Fruit fly (Drosophila melanogaster) whole organism, embryonic: ENCODE results near the gene MFS18.
A peak's percentile ranks its signal among the peaks of the same experiment; 100 is the strongest.

Experiments used
- CG10431 ChIP-seq: fragments of 200-800 bp; sonication (Bioruptor generic); optimal IDR thresholded peaks from 3 replicates; lab custom pipeline; 2018; ENCODE audit warnings: missing biosample characterization, mild to moderate bottlenecking, missing genetic modification characterization
- CG11560 ChIP-seq: fragments of 200-800 bp; sonication (Bioruptor generic); IDR thresholded peaks from 3 replicates; pipeline ENCODE4 v1.3.6; 2022; ENCODE audit warnings: missing biosample characterization, missing genetic modification characterization
- CG12942 ChIP-seq: fragments of 200-800 bp; sonication (Bioruptor generic); optimal IDR thresholded peaks from 3 replicates; lab custom pipeline; 2016; ENCODE audit warnings: missing biosample characterization, missing genetic modification characterization
- CG13624 ChIP-seq: fragments of 200-800 bp; sonication (Bioruptor generic); optimal IDR thresholded peaks from 2 replicates; lab custom pipeline; 2016; ENCODE audit warnings: missing biosample characterization, missing genetic modification characterization
- CG17359 ChIP-seq: fragments of 200-800 bp; sonication (Bioruptor generic); optimal IDR thresholded peaks from 3 replicates; lab custom pipeline; 2018; ENCODE audit warnings: missing biosample characterization, mild to moderate bottlenecking, missing genetic modification characterization, moderate library complexity
- CG17612 ChIP-seq: fragments of 200-800 bp; sonication (Bioruptor generic); IDR thresholded peaks from 2 replicates; pipeline ENCODE4 v1.3.6; 2022; ENCODE audit warnings: missing biosample characterization, missing genetic modification characterization
- CG2129 ChIP-seq: fragments of 200-800 bp; sonication (Bioruptor generic); IDR thresholded peaks from 2 replicates; pipeline ENCODE4 v1.3.6; 2022; ENCODE audit warnings: missing biosample characterization, missing genetic modification characterization; ENCODE audit not compliant: partially characterized antibody
- CG30020 ChIP-seq: fragments of 200-800 bp; optimal IDR thresholded peaks from 2 replicates; lab custom pipeline; 2019; ENCODE audit warnings: missing biosample characterization, mild to moderate bottlenecking, missing genetic modification characterization, moderate library complexity
- CG3847 ChIP-seq: fragments of 200-800 bp; sonication (Bioruptor generic); IDR thresholded peaks from 2 replicates; pipeline ENCODE4 v1.3.6; 2022; ENCODE audit warnings: missing biosample characterization, missing genetic modification characterization
- CG7357 ChIP-seq: fragments of 200-800 bp; sonication (Bioruptor generic); IDR thresholded peaks from 3 replicates; pipeline ENCODE4 v1.3.6; 2022; ENCODE audit warnings: missing biosample characterization, missing genetic modification characterization
- CHES-1-like ChIP-seq: fragments of 200-800 bp; sonication (Bioruptor generic); optimal IDR thresholded peaks from 2 replicates; lab custom pipeline; 2016; ENCODE audit warnings: missing biosample characterization, missing genetic modification characterization
- CTCF ChIP-seq: fragments of 200-800 bp; sonication (Bioruptor generic); optimal IDR thresholded peaks from 2 replicates; lab custom pipeline; 2017; ENCODE audit warnings: missing biosample characterization, mild to moderate bottlenecking, missing genetic modification characterization, moderate library complexity
- D19B ChIP-seq: fragments of 200-800 bp; sonication (Bioruptor generic); optimal IDR thresholded peaks from 2 replicates; lab custom pipeline; 2017; ENCODE audit warnings: missing biosample characterization, mild to moderate bottlenecking, missing genetic modification characterization
- Dp ChIP-seq: fragments of 200-800 bp; sonication (Bioruptor generic); optimal IDR thresholded peaks from 2 replicates; lab custom pipeline; 2018; ENCODE audit warnings: missing biosample characterization, mild to moderate bottlenecking, missing genetic modification characterization, moderate library complexity
- HHEX ChIP-seq: fragments of 200-800 bp; sonication (Bioruptor generic); optimal IDR thresholded peaks from 3 replicates; lab custom pipeline; 2017; ENCODE audit warnings: missing biosample characterization, mild to moderate bottlenecking, missing genetic modification characterization, missing genetic modification reagents
- Hand ChIP-seq: fragments of 200-800 bp; sonication (Bioruptor generic); optimal IDR thresholded peaks from 2 replicates; lab custom pipeline; 2017; ENCODE audit warnings: mild to moderate bottlenecking, missing biosample characterization, missing genetic modification reagents, missing genetic modification characterization
- Hmr ChIP-seq: fragments of 200-800 bp; sonication (Bioruptor generic); optimal IDR thresholded peaks from 3 replicates; lab custom pipeline; 2017; ENCODE audit warnings: mild to moderate bottlenecking, missing biosample characterization, missing genetic modification reagents, missing genetic modification characterization
- Hr3 ChIP-seq: fragments of 200-800 bp; sonication (Bioruptor generic); optimal IDR thresholded peaks from 3 replicates; lab custom pipeline; 2016; ENCODE audit warnings: missing biosample characterization, missing genetic modification characterization
- Hr39 ChIP-seq: fragments of >200 bp; optimal IDR thresholded peaks from 2 replicates; lab custom pipeline; 2017
- Hr78 ChIP-seq, 2 experiments: fragments of 200-800 bp in 1 of 2; fragments of >200 bp in 1 of 2; sonication (Bioruptor generic) in 1 of 2; optimal IDR thresholded peaks; 2 replicates each; lab custom pipeline; 2017 to 2019; ENCODE audit warnings: missing biosample characterization in 2 of 2, missing genetic modification characterization in 2 of 2, mild to moderate bottlenecking in 1 of 2, moderate library complexity in 1 of 2
- MESR4 ChIP-seq: fragments of 200-800 bp; sonication (Bioruptor generic); optimal IDR thresholded peaks from 2 replicates; lab custom pipeline; 2018; ENCODE audit warnings: missing biosample characterization, mild to moderate bottlenecking, missing genetic modification characterization, moderate library complexity
- Med ChIP-seq: fragments of 200-800 bp; sonication (Bioruptor generic); peaks from one replicate; lab custom pipeline; 2016; ENCODE audit warnings: missing biosample characterization, missing genetic modification characterization, mild to moderate bottlenecking, inconsistent platforms, moderate library complexity
- Meics ChIP-seq: fragments of 200-800 bp; sonication (Bioruptor generic); optimal IDR thresholded peaks from 2 replicates; lab custom pipeline; 2017; ENCODE audit warnings: missing biosample characterization, mild to moderate bottlenecking, missing genetic modification characterization
- NC2β ChIP-seq: fragments of 200-800 bp; sonication (Bioruptor generic); optimal IDR thresholded peaks from 2 replicates; lab custom pipeline; 2016; ENCODE audit warnings: missing biosample characterization, missing genetic modification characterization
- NFAT ChIP-seq: fragments of 200-800 bp; sonication (Bioruptor generic); IDR thresholded peaks from 2 replicates; pipeline ENCODE4 v1.3.6; 2022; ENCODE audit warnings: missing biosample characterization, missing genetic modification characterization
- Neu2 ChIP-seq: fragments of 200-800 bp; sonication (Bioruptor generic); optimal IDR thresholded peaks from 3 replicates; lab custom pipeline; 2016; ENCODE audit warnings: missing biosample characterization, missing genetic modification characterization, borderline replicate concordance
- Nf-YC ChIP-seq: fragments of 200-800 bp; optimal IDR thresholded peaks from 3 replicates; lab custom pipeline; 2019; ENCODE audit warnings: missing biosample characterization, mild to moderate bottlenecking, missing genetic modification characterization, moderate library complexity
- NfI ChIP-seq: fragments of 200-800 bp; sonication (Bioruptor generic); optimal IDR thresholded peaks from 3 replicates; lab custom pipeline; 2018; ENCODE audit warnings: missing biosample characterization, mild to moderate bottlenecking, missing genetic modification characterization, moderate library complexity
- Opbp ChIP-seq: fragments of 200-800 bp; sonication (Bioruptor generic); IDR thresholded peaks from 3 replicates; pipeline ENCODE4 v1.3.6; 2022; ENCODE audit warnings: missing biosample characterization, missing genetic modification characterization; ENCODE audit not compliant: partially characterized antibody
- Ravus ChIP-seq: fragments of 200-800 bp; sonication (Bioruptor generic); IDR thresholded peaks from 2 replicates; pipeline ENCODE4 v1.3.6; 2022; ENCODE audit warnings: missing biosample characterization, missing genetic modification characterization
- Spps ChIP-seq: fragments of 200-800 bp; sonication (Bioruptor generic); optimal IDR thresholded peaks from 2 replicates; lab custom pipeline; 2018; ENCODE audit warnings: missing biosample characterization, mild to moderate bottlenecking, missing genetic modification characterization
- ara ChIP-seq: fragments of 200-800 bp; sonication (Bioruptor generic); IDR thresholded peaks from 2 replicates; pipeline ENCODE4 v1.3.6; 2022; ENCODE audit warnings: missing biosample characterization, missing genetic modification characterization
- ash1 ChIP-seq: fragments of 200-800 bp; sonication (Bioruptor generic); optimal IDR thresholded peaks from 2 replicates; lab custom pipeline; 2018; ENCODE audit warnings: missing biosample characterization, mild to moderate bottlenecking, missing genetic modification characterization
- az2 ChIP-seq: fragments of 200-800 bp; sonication (Bioruptor generic); optimal IDR thresholded peaks from 3 replicates; lab custom pipeline; 2016; ENCODE audit warnings: missing biosample characterization, missing genetic modification characterization
- chif ChIP-seq, 2 experiments: fragments of 200-800 bp; sonication (Bioruptor generic); optimal IDR thresholded peaks; 3 replicates each; lab custom pipeline; 2016; ENCODE audit warnings: missing biosample characterization in 2 of 2, missing genetic modification characterization in 2 of 2
- crp ChIP-seq, 2 experiments: fragments of 200-800 bp; sonication (Bioruptor generic); optimal IDR thresholded peaks; 2 replicates in 1 of 2; 3 replicates in 1 of 2; lab custom pipeline; 2017; ENCODE audit warnings: missing biosample characterization in 2 of 2, missing genetic modification characterization in 2 of 2, mild to moderate bottlenecking in 1 of 2, moderate library complexity in 1 of 2
- dm ChIP-seq: fragments of 200-800 bp; sonication (Bioruptor generic); optimal IDR thresholded peaks from 3 replicates; lab custom pipeline; 2016; ENCODE audit warnings: missing biosample characterization, missing genetic modification characterization
- gce ChIP-seq: fragments of 200-800 bp; sonication (Bioruptor generic); IDR thresholded peaks from 3 replicates; pipeline ENCODE4 v1.3.6; 2022; ENCODE audit warnings: missing biosample characterization, missing genetic modification characterization
- gsb-n ChIP-seq: fragments of 200-800 bp; sonication (Bioruptor generic); optimal IDR thresholded peaks from 3 replicates; lab custom pipeline; 2018; ENCODE audit warnings: missing biosample characterization, mild to moderate bottlenecking, missing genetic modification characterization
- her ChIP-seq: fragments of 200-800 bp; sonication (Bioruptor generic); optimal IDR thresholded peaks from 2 replicates; lab custom pipeline; 2016; ENCODE audit warnings: missing biosample characterization, missing genetic modification characterization
- jumu ChIP-seq: fragments of 200-800 bp; sonication (Bioruptor generic); optimal IDR thresholded peaks from 3 replicates; lab custom pipeline; 2016; ENCODE audit warnings: missing biosample characterization, missing genetic modification characterization
- kah ChIP-seq: fragments of 200-800 bp; sonication (Bioruptor generic); optimal IDR thresholded peaks from 2 replicates; lab custom pipeline; 2018; ENCODE audit warnings: missing biosample characterization, mild to moderate bottlenecking, missing genetic modification characterization
- mirr ChIP-seq: fragments of 200-800 bp; sonication (Bioruptor generic); optimal IDR thresholded peaks from 3 replicates; lab custom pipeline; 2018; ENCODE audit warnings: missing biosample characterization, mild to moderate bottlenecking, missing genetic modification characterization
- sd ChIP-seq: fragments of 200-800 bp; sonication (Bioruptor generic); optimal IDR thresholded peaks from 3 replicates; lab custom pipeline; 2018; ENCODE audit warnings: missing biosample characterization, mild to moderate bottlenecking, missing genetic modification characterization, moderate library complexity
- stc ChIP-seq: fragments of 200-800 bp; sonication (Bioruptor generic); IDR thresholded peaks from 2 replicates; pipeline ENCODE4 v1.3.6; 2022; ENCODE audit warnings: missing biosample characterization, missing genetic modification characterization
- ttk ChIP-seq: fragments of 200-800 bp; sonication (Bioruptor generic); IDR thresholded peaks from 2 replicates; pipeline ENCODE4 v2.1.2; 2022; ENCODE audit warnings: missing biosample characterization, missing genetic modification characterization
- zen ChIP-seq: fragments of 200-800 bp; sonication (Bioruptor generic); optimal IDR thresholded peaks from 3 replicates; lab custom pipeline; 2018; ENCODE audit warnings: missing biosample characterization, mild to moderate bottlenecking, missing genetic modification characterization, moderate library complexity
- zen2 ChIP-seq: fragments of 200-800 bp; sonication (Bioruptor generic); IDR thresholded peaks from 3 replicates; pipeline ENCODE4 v1.3.6; 2022; ENCODE audit warnings: missing biosample characterization, missing genetic modification characterization; ENCODE audit not compliant: partially characterized antibody
- zfh1 ChIP-seq: fragments of 200-800 bp; sonication (Bioruptor generic); IDR thresholded peaks from 3 replicates; pipeline ENCODE4 v1.3.6; 2022; ENCODE audit warnings: missing biosample characterization, missing genetic modification characterization
- zfh2 ChIP-seq: fragments of 200-800 bp; sonication (Bioruptor generic); optimal IDR thresholded peaks from 2 replicates; lab custom pipeline; 2016; ENCODE audit warnings: missing biosample characterization, missing genetic modification characterization

MFS18 gene

DNA sequence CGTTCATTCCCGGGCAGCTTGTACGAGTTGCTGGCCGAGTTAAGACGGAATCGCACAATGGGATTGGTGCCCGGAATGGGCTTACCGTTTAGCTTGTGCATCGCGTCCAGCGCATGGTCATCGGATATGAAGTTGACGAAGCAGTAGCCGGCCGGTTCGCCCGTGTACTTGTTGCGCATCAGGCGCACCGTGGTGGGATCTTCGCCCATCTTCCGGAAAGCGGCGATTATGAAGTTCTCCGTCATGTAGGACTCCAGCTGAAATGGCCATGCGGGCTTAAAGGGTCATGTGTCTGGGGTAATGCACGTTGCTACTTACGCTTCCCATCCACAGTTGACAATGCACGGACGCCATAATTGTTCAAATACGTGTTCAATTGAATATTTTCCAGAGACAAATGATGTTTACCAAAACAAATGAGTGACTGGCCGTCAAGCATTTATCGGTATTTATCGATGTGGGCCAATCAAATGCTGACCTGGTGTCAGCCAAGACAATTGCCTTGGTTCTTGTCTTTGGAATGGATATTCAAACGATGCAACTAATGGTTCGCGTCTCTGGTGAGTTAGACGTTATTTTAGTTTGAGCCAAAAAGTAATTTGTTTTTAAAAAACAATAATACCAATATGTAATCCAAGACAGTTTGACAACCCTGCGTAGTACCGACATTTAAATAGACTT, 5.7 kb upstream of the MFS18 start, which contains the start of the genes Secp43 and ND-B8 (continued):
- TF ChIP-seq Opbp (peak; percentile 77; the same call in 2 of the 3 replicates), Dp (peak; percentile 61), CG30020 (peak; percentile 18), CG17359 (tag; lab: Kevin White, UChicago) (no peak), zfh2 (no peak), HHEX (GFP tag; lab: Kevin White, UChicago) (no peak), CTCF (peak; percentile 72), CHES-1-like (GFP tag; lab: Kevin White, UChicago) (peak; percentile 46), ara (no peak), ttk (no peak), ash1 (GFP tag; lab: Kevin White, UChicago) (no peak), Hmr (peak; percentile 75), Spps (tag; lab: Kevin White, UChicago) (no peak), NC2β (GFP tag; lab: Kevin White, UChicago) (no peak), NFAT (GFP tag; lab: Robert Waterston, UW) (no peak), D19B (GFP tag; lab: Kevin White, UChicago) (no peak), Hand (GFP tag; lab: Kevin White, UChicago) (no peak), Med (GFP tag; lab: Kevin White, UChicago) (peak; percentile 81), Hr3 (GFP tag; lab: Kevin White, UChicago) (no peak), CG11560 (tag; lab: Robert Waterston, UW) (peak; percentile 90), CG7357 (GFP tag; lab: Robert Waterston, UW) (no peak), Meics (GFP tag; lab: Kevin White, UChicago) (no peak), Neu2 (GFP tag; lab: Kevin White, UChicago) (peak; percentile 45), sd (peak; percentile 44), zen2 (GFP tag; lab: Robert Waterston, UW) (peak; percentile 54; the same call in 1 of the 3 replicates), stc (GFP tag; lab: Robert Waterston, UW) (no peak), NfI (GFP tag; lab: Kevin White, UChicago) (peak; percentile 9), chif (GFP tag; optimal IDR thresholded peaks at IDR 0.05; lab: Kevin White, UChicago) (no peak), az2 (no peak), zfh1 (no peak), kah (GFP tag; lab: Kevin White, UChicago) (no peak), CG17612 (GFP tag; lab: Robert Waterston, UW) (no peak), zen (tag; lab: Kevin White, UChicago) (peak; percentile 59), her (GFP tag; lab: Kevin White, UChicago) (no peak), CG3847 (GFP tag; lab: Robert Waterston, UW) (peak; percentile 33; the same call in 1 of the 2 replicates), gsb-n (no peak), jumu (GFP tag; lab: Kevin White, UChicago) (no peak), CG13624 (GFP tag; lab: Kevin White, UChicago) (peak; percentile 29), MESR4 (peak; percentile 67), dm (GFP tag; lab: Kevin White, UChicago) (peak; percentile 33), gce (GFP tag; lab: Robert Waterston, UW) (no peak), Nf-YC (tag; lab: Kevin White, UChicago) (no peak), CG2129 (GFP tag; lab: Robert Waterston, UW) (0 out of 2 replicates have a peak, but pooled peaks have one; percentile 29), mirr (peak; percentile 17), Hr39 (lab: Kevin White, UChicago) (no peak), CG10431 (GFP tag; lab: Kevin White, UChicago) (no peak), crp (GFP tag; optimal IDR thresholded peaks at IDR 0.05; lab: Kevin White, UChicago) (peak in 1 of 2 experiments; percentile 58), Hr78 (GFP tag; optimal IDR thresholded peaks at IDR 0.05; lab: Kevin White, UChicago) (no peak), CG12942 (GFP tag; lab: Kevin White, UChicago) (no peak), Ravus (GFP tag; lab: Robert Waterston, UW) (no peak)
